Fruit fly (Drosophila melanogaster): Measurements from ENCODE around the gene mib1.

DNA sequence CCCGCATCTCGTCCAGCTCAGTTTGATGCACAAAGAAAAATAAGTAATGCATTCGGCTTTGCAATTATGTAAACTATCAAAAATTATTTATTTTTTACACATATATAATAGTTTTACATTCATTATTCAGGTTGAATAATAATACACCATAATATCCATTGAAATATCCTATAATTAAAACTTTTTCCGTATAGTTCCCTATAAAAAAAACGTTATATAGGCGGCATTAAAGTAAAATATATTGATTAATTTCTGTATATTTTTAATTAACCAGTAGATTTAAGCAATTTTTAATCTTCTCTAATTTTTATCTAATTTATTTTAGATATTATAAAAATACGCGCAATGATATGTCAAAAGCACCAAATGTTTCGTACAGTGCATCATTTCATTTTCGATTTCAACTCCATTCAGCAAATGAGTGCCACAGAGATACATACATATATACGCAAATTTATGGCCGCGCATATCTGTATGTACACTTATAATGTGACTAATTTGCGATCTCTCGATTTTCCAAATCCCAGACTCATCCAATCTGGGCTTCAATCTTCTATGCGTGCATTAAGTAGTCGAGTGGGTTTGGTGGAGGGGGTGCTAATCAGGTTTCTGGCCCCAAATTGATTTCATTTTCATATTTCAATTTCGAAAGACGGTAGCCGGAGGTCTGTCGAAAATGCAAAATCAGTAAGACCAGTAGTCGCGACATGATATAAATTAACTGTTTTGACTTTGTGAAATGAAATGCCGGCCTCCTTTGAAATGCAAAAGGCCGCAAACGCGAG, 1.8 kb upstream of the mib1 start:
- TF ChIP-seq ttk (optimal IDR thresholded peaks at IDR 0.05) (no peak), Sin3A (optimal IDR thresholded peaks at IDR 0.05) (no peak), psq (optimal IDR thresholded peaks at IDR 0.05) (no peak), insv (optimal IDR thresholded peaks at IDR 0.05) (no peak), h (optimal IDR thresholded peaks at IDR 0.05) (no peak), Myc (optimal IDR thresholded peaks at IDR 0.05) (no peak)
